Worm (Caenorhabditis elegans): Measurements from ENCODE around the gene C29F7.2.
A peak's percentile ranks its signal among the peaks of the same experiment; 100 is the strongest.

DNA sequence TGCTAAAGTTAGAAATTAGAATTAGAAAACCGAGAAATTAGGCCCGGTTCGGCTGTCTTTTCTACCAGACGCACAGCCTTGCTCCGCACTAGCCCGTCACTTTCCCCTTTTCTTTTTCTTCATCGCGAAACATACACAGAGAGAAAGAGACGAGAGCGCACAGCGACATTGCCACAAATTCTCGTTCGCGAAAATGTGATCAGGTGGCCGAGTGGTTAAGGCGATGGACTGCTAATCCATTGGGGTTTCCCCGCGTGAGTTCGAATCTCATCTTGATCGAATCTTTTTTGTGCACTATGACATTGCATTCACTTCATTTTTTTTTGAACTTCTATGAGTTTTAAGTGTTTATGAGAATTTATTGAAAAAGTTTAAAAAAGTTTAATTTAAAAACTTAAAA, 26.6 kb downstream of the C29F7.2 start:
- TF ChIP-seq pha-4 (tag; optimal IDR thresholded peaks at IDR 0.05), result no peak
- TF ChIP-seq lin-11 (tag; optimal IDR thresholded peaks at IDR 0.05), result no peak
- no peak for TF ChIP-seq pha-2 (tag; optimal IDR thresholded peaks at IDR 0.05)
- TF ChIP-seq pag-3 (tag; optimal IDR thresholded peaks at IDR 0.05; ENCODE audit: borderline replicate concordance), result no peak
- TF ChIP-seq ceh-9 (tag; optimal IDR thresholded peaks at IDR 0.05), result no peak
- no peak for TF ChIP-seq ztf-16 (tag; optimal IDR thresholded peaks at IDR 0.05)
- peak; percentile 37 for TF ChIP-seq ceh-31 (tag; optimal IDR thresholded peaks at IDR 0.05)
- TF ChIP-seq odd-2 (tag; optimal IDR thresholded peaks at IDR 0.05), result no peak
- TF ChIP-seq ama-1 (optimal IDR thresholded peaks at IDR 0.05), result no peak
